Fruit fly (Drosophila melanogaster): ENCODE measurements around the gene GstD6.

The GstD6 gene

dm6 chr3R:12422379-12422975 is 45.5 kb downstream of the GstD6 start, which contains the start of the genes Scgbeta and CG17202:
Gene Scgbeta, minus strand, starts transcription at chr3R:12422429.
Gene CG17202, plus strand, starts transcription at chr3R:12422768.
- TF ChIP-seq Hr83 (GFP tag; optimal IDR thresholded peaks at IDR 0.05; ENCODE audit: poor library complexity, severe bottlenecking) (peak; percentile 56), psq (GFP tag; optimal IDR thresholded peaks at IDR 0.05) (no peak)

- TF ChIP-seq psq (GFP tag; optimal IDR thresholded peaks at IDR 0.05) (no peak), Vsx2 (GFP tag; optimal IDR thresholded peaks at IDR 0.05; ENCODE audit: partially characterized antibody) (no peak), woc (GFP tag; optimal IDR thresholded peaks at IDR 0.05) (no peak), rgr (GFP tag; optimal IDR thresholded peaks at IDR 0.05) (peak; percentile 97)
Observed at dm6 chr3R:12423997-12424396, 47.1 kb downstream of the GstD6 start.

- TF ChIP-seq ey (GFP tag; optimal IDR thresholded peaks at IDR 0.05) (peak; percentile 4), CG9705 (GFP tag; optimal IDR thresholded peaks at IDR 0.05) (peak; percentile 38), br (GFP tag; optimal IDR thresholded peaks at IDR 0.05) (no peak), pan (optimal IDR thresholded peaks at IDR 0.05) (no peak), Myc (optimal IDR thresholded peaks at IDR 0.05) (peak; percentile 83), HLH106 (tag; optimal IDR thresholded peaks at IDR 0.05) (peak; percentile 24), foxo (GFP tag; optimal IDR thresholded peaks at IDR 0.05) (no peak), brk (GFP tag; optimal IDR thresholded peaks at IDR 0.05) (no peak), psq (GFP tag; optimal IDR thresholded peaks at IDR 0.05) (peak; percentile 6), Sp1 (GFP tag; optimal IDR thresholded peaks at IDR 0.05) (peak; percentile 38), Rel (GFP tag; optimal IDR thresholded peaks at IDR 0.05) (no peak), Rel (tag; optimal IDR thresholded peaks at IDR 0.05) (peak; percentile 28), jim (GFP tag; optimal IDR thresholded peaks at IDR 0.05) (no peak), CG32264 (GFP tag; optimal IDR thresholded peaks at IDR 0.05) (no peak), dmrt93B (GFP tag; optimal IDR thresholded peaks at IDR 0.05) (no peak)
Observed at dm6 chr3R:12425510-12426309, 48.8 kb downstream of the GstD6 start, which contains the start of gene Pp1-87B. Gene Pp1-87B, minus strand, starts transcription at chr3R:12425917.

- TF ChIP-seq sv (GFP tag; optimal IDR thresholded peaks at IDR 0.05) (no peak), CG9705 (GFP tag; optimal IDR thresholded peaks at IDR 0.05) (no peak), CrebA (GFP tag; optimal IDR thresholded peaks at IDR 0.05; ENCODE audit: borderline replicate concordance) (no peak), Mio (GFP tag; optimal IDR thresholded peaks at IDR 0.05) (no peak), Abd-B (GFP tag; optimal IDR thresholded peaks at IDR 0.05) (no peak), Rel (GFP tag; optimal IDR thresholded peaks at IDR 0.05) (no peak), Rel (tag; optimal IDR thresholded peaks at IDR 0.05) (no peak), foxo (GFP tag; optimal IDR thresholded peaks at IDR 0.05) (no peak)
Observed at dm6 chr3R:12426310-12426653, 49.4 kb downstream of the GstD6 start, which contains the start of gene NANS. Gene NANS, plus strand, starts transcription at chr3R:12426578.

Measured in whole organism, wandering third instar larva.